Comparison of ENCODE assay signal across 1 fruit fly cellular context in genomic region chrX:17836420-17836932, dm6.
A peak's percentile ranks its signal among the peaks of the same experiment; 100 is the strongest.
TF ChIP-seq lines count a peak whose summit lies in the region.

No protein-coding gene starts in this region.

TF ChIP-seq in whole organism, prepupa, 60 proteins besides CTCF, POLR2A, EP300 and RAD21 (continued from another document):
- TF ChIP-seq CG11902 (GFP tag; optimal IDR thresholded peaks at IDR 0.05; lab: Kevin White, UChicago) (no peak), CG10669 (GFP tag; optimal IDR thresholded peaks at IDR 0.05; lab: Kevin White, UChicago) (peak; percentile 30), CG32006 (GFP tag; optimal IDR thresholded peaks at IDR 0.05; lab: Kevin White, UChicago) (peak; percentile 52), dsx (GFP tag; optimal IDR thresholded peaks at IDR 0.05; lab: Kevin White, UChicago; ENCODE audit: poor library complexity, severe bottlenecking) (peak; percentile 35), Hr38 (GFP tag; optimal IDR thresholded peaks at IDR 0.05; lab: Kevin White, UChicago) (no peak), eg (GFP tag; IDR thresholded peaks at IDR 0.05; lab: Robert Waterston, UW) (no peak; the same call in 2 of the 3 replicates), CG9139 (GFP tag; optimal IDR thresholded peaks at IDR 0.05; lab: Kevin White, UChicago) (no peak), CG8319 (GFP tag; optimal IDR thresholded peaks at IDR 0.05; lab: Kevin White, UChicago) (no peak), Sox14 (GFP tag; optimal IDR thresholded peaks at IDR 0.05; lab: Kevin White, UChicago) (no peak), Eip75B (GFP tag; optimal IDR thresholded peaks at IDR 0.05; lab: Kevin White, UChicago) (no peak), acj6 (GFP tag; optimal IDR thresholded peaks at IDR 0.05; lab: Kevin White, UChicago) (no peak), lz (GFP tag; optimal IDR thresholded peaks at IDR 0.05; lab: Kevin White, UChicago) (no peak), CG8632 (GFP tag; optimal IDR thresholded peaks at IDR 0.05; lab: Kevin White, UChicago) (peak; percentile 2), CG16779 (tag; optimal IDR thresholded peaks at IDR 0.05; lab: Kevin White, UChicago) (no peak), esn (GFP tag; optimal IDR thresholded peaks at IDR 0.05; lab: Kevin White, UChicago) (no peak), CG6276 (GFP tag; optimal IDR thresholded peaks at IDR 0.05; lab: Kevin White, UChicago) (peak; percentile 23)
TF ChIP-seq in whole organism, prepupa: peak in this region for 17.
